Fruit fly (Drosophila melanogaster): ENCODE results near the gene CG45012.

CG45012 gene

DNA sequence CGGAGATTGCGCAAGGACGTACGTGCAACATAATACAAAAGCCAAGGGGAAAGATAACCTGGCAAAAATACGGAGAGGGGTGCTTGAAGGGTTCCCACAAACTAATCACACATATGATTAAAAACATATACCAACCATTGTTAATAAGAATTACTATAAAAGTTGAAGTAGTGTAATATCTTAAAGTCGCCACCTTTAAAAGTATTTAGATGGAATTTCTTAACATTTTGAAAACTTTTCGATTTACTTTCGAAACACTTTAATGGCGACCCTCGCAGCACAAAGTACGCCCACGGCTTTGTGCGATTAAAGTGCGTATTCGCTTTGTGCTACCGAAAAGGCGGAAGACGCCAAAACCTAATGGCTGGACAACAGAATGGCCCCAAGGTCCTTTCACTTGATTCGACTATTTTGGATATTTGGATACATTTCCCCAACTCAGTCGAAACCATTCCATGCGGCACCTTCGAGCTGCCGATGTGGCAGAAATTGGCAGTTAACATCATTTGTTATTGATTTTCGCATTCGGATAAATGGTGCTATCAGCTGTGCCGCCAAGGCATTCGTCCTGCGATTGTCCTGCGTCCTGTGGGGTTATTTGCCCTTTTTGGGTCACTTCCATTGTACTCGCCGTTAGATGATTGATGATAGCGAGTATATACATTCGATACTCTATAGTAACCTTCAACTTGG is 10.8 kb upstream of the CG45012 start (continued):
- TF ChIP-seq CG11695 (GFP tag; IDR thresholded peaks at IDR 0.05) = no peak
- TF ChIP-seq dm (GFP tag; optimal IDR thresholded peaks at IDR 0.05) = no peak
- TF ChIP-seq CG15601 (tag; optimal IDR thresholded peaks at IDR 0.05) = no peak
- TF ChIP-seq Neu2 (GFP tag; optimal IDR thresholded peaks at IDR 0.05; ENCODE audit: borderline replicate concordance) = no peak
- TF ChIP-seq CG17361 (GFP tag; IDR thresholded peaks at IDR 0.05) = no peak
- TF ChIP-seq CG2199 (GFP tag; IDR thresholded peaks at IDR 0.05) = no peak
- no peak for TF ChIP-seq CG30431 (GFP tag; optimal IDR thresholded peaks at IDR 0.05)
- no peak for TF ChIP-seq zen (tag; optimal IDR thresholded peaks at IDR 0.05)
- no peak for TF ChIP-seq kay (GFP tag; optimal IDR thresholded peaks at IDR 0.05)
- no peak for TF ChIP-seq CG5180 (GFP tag; optimal IDR thresholded peaks at IDR 0.05)
- TF ChIP-seq maf-S (GFP tag; optimal IDR thresholded peaks at IDR 0.05) = no peak
- no peak for TF ChIP-seq Nf-YA (GFP tag; IDR thresholded peaks at IDR 0.05)
- TF ChIP-seq Hand (GFP tag; optimal IDR thresholded peaks at IDR 0.05) = no peak
- no peak for TF ChIP-seq Ssrp (tag; optimal IDR thresholded peaks at IDR 0.05)
- no peak for TF ChIP-seq Xrp1 (GFP tag; IDR thresholded peaks at IDR 0.05)
- no peak for TF ChIP-seq CG1832 (GFP tag; optimal IDR thresholded peaks at IDR 0.05)
- no peak for TF ChIP-seq CG43689 (GFP tag; IDR thresholded peaks at IDR 0.05)
- 0 out of 2 replicates have a peak, but pooled peaks have one; percentile 11 for TF ChIP-seq Adf1 (GFP tag; IDR thresholded peaks at IDR 0.05)
- TF ChIP-seq CG15073 (GFP tag; optimal IDR thresholded peaks at IDR 0.05) = no peak
- TF ChIP-seq repo (GFP tag; optimal IDR thresholded peaks at IDR 0.05) = no peak
- TF ChIP-seq CG8089 (GFP tag; optimal IDR thresholded peaks at IDR 0.05) = no peak
- TF ChIP-seq CG11723 (GFP tag; optimal IDR thresholded peaks at IDR 0.05) = no peak
- no peak for TF ChIP-seq CG10959 (GFP tag; IDR thresholded peaks at IDR 0.05)
- peak; percentile 83 for TF ChIP-seq hkb (optimal IDR thresholded peaks at IDR 0.05)
- no peak for TF ChIP-seq hkb (GFP tag; IDR thresholded peaks at IDR 0.05)
- TF ChIP-seq Elba2 (GFP tag; optimal IDR thresholded peaks at IDR 0.05) = no peak
- TF ChIP-seq CG6765 (GFP tag; optimal IDR thresholded peaks at IDR 0.05) = no peak
- no peak for TF ChIP-seq tgo (GFP tag; IDR thresholded peaks at IDR 0.05)
- no peak for TF ChIP-seq salm (tag; optimal IDR thresholded peaks at IDR 0.05)
- TF ChIP-seq pnt (GFP tag; optimal IDR thresholded peaks at IDR 0.05) = no peak
- TF ChIP-seq ci (GFP tag; IDR thresholded peaks at IDR 0.05) = no peak
- no peak for TF ChIP-seq bbx (GFP tag; IDR thresholded peaks at IDR 0.05; ENCODE audit: partially characterized antibody)
- TF ChIP-seq CG15696 (tag; optimal IDR thresholded peaks at IDR 0.05) = no peak
- no peak for TF ChIP-seq CG33557 (GFP tag; optimal IDR thresholded peaks at IDR 0.05)
- TF ChIP-seq hb (GFP tag; IDR thresholded peaks at IDR 0.05; ENCODE audit: partially characterized antibody) = no peak
- TF ChIP-seq al (GFP tag; IDR thresholded peaks at IDR 0.05) = no peak
- no peak for TF ChIP-seq CG2116 (GFP tag; optimal IDR thresholded peaks at IDR 0.05)
- TF ChIP-seq gem (tag; optimal IDR thresholded peaks at IDR 0.05) = peak; percentile 15
- no peak for TF ChIP-seq CG8765 (GFP tag; IDR thresholded peaks at IDR 0.05)
- 0 out of 2 replicates have a peak, but pooled peaks have one; percentile 6 for TF ChIP-seq lmd (GFP tag; IDR thresholded peaks at IDR 0.05)
- no peak for TF ChIP-seq CG3281 (GFP tag; optimal IDR thresholded peaks at IDR 0.05)
- peak; percentile 55 for TF ChIP-seq CG13894 (tag; optimal IDR thresholded peaks at IDR 0.05)
- no peak for TF ChIP-seq CG13287 (GFP tag; IDR thresholded peaks at IDR 0.05; ENCODE audit: partially characterized antibody)
- no peak for TF ChIP-seq CG10209 (GFP tag; optimal IDR thresholded peaks at IDR 0.05)
- no peak for TF ChIP-seq pita (GFP tag; optimal IDR thresholded peaks at IDR 0.05)
- no peak for TF ChIP-seq CG31224 (GFP tag; IDR thresholded peaks at IDR 0.05)
- no peak for TF ChIP-seq klu (GFP tag; IDR thresholded peaks at IDR 0.05)
- no peak for TF ChIP-seq ftz-f1 (GFP tag; optimal IDR thresholded peaks at IDR 0.05)
- no peak for TF ChIP-seq ap (GFP tag; IDR thresholded peaks at IDR 0.05)
- TF ChIP-seq Kr (GFP tag; optimal IDR thresholded peaks at IDR 0.05) = no peak
- TF ChIP-seq CG17612 (GFP tag; IDR thresholded peaks at IDR 0.05) = no peak

Data from whole organism, embryonic.